Fruit fly (Drosophila melanogaster): ENCODE results near the gene CG13737.

Gene CG13737

DNA sequence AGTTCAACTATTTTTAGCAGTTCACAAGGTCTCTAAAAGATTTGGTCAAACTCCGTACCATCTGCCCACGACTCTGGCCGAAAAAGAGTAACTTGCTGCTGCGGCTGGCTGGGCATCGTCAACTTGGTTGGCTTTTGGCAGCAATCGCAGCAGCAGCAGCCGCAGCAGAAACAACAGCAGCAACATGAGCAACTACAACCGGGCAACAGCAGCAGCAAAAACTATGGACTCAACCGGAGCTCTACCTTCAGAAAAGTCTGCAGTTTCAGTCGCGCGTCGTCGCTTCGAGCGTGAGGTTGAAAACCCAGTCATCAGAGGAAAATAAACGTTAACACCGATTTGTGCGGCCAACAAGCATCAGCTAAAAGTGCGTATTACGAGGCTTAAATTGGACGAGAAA lies at the start of gene CG13737:
TSS of gene CG13737 (plus strand) at position 266 of the 400 bp plus-strand sequence.
- TF ChIP-seq CG11617 (GFP tag; optimal IDR thresholded peaks at IDR 0.05) (no peak), Hr96 (GFP tag; optimal IDR thresholded peaks at IDR 0.05) (no peak), ovo (GFP tag; optimal IDR thresholded peaks at IDR 0.05) (no peak), Clk (GFP tag; optimal IDR thresholded peaks at IDR 0.05) (no peak), CG7101 (tag; optimal IDR thresholded peaks at IDR 0.05) (no peak), CG5204 (GFP tag; optimal IDR thresholded peaks at IDR 0.05) (no peak), CG1620 (GFP tag; optimal IDR thresholded peaks at IDR 0.05) (no peak), Crg-1 (GFP tag; optimal IDR thresholded peaks at IDR 0.05) (no peak), CG7045 (GFP tag; optimal IDR thresholded peaks at IDR 0.05) (no peak), toe (GFP tag; optimal IDR thresholded peaks at IDR 0.05) (no peak)

DNA sequence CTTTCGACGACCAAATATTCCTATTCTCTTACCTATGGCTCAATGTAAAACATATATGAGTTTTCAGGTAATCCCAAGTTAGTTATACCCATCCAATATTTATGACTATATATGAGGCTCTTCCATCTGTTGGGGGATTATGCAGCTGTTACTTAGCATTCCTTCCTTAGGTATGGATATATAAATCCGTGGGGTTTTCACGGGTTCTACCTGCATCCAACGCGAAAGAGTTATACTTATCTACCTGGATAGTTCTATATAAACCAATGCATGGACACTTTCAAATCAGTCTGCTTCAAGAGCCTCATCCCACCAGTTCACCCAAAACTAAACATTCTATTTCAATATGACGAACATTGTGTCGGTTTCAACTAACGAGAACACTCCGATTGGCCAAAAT lies 41.3 kb upstream of the CG13737 start, which contains the start of gene CG43184:
TSS of gene CG43184 (plus strand) at position 301 of the 400 bp plus-strand sequence.
- TF ChIP-seq Mnt (GFP tag; optimal IDR thresholded peaks at IDR 0.05) (no peak), CG5204 (GFP tag; optimal IDR thresholded peaks at IDR 0.05) (no peak), CG7045 (GFP tag; optimal IDR thresholded peaks at IDR 0.05) (no peak), Hr96 (GFP tag; optimal IDR thresholded peaks at IDR 0.05) (no peak), cnc (optimal IDR thresholded peaks at IDR 0.05) (no peak), kay (GFP tag; ENCODE audit: borderline replicate concordance) (no peak), CG7101 (tag; optimal IDR thresholded peaks at IDR 0.05) (no peak), CG11617 (GFP tag; optimal IDR thresholded peaks at IDR 0.05) (no peak), Crg-1 (GFP tag; optimal IDR thresholded peaks at IDR 0.05) (no peak), pad (GFP tag; optimal IDR thresholded peaks at IDR 0.05) (no peak), CG14711 (tag; optimal IDR thresholded peaks at IDR 0.05) (no peak), cic (GFP tag; optimal IDR thresholded peaks at IDR 0.05) (no peak), ovo (GFP tag; optimal IDR thresholded peaks at IDR 0.05) (no peak), CG12768 (GFP tag; optimal IDR thresholded peaks at IDR 0.05) (no peak)

DNA sequence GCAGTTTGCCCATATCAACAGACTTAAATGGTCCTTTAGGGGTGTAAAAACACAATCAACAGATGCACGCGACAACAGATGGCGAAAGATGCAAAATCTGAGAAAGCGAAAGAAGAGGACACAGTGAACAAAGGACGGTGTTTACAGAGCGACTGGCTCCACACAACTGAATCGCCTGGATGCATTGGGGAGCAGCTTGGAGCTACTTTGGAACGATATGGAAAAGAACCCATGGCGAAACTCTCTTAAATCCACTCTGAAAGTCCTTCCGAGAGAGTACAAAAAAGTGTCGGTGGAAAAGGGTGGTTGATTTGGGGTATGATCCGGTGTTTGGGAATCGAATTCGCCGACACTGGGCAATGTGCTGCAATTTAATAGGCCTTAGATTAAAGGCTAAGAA lies 38.1 kb upstream of the CG13737 start:
- TF ChIP-seq CG14711 (tag; optimal IDR thresholded peaks at IDR 0.05) (no peak), CG5204 (GFP tag; optimal IDR thresholded peaks at IDR 0.05) (no peak), CG12768 (GFP tag; optimal IDR thresholded peaks at IDR 0.05) (no peak), bab1 (GFP tag; optimal IDR thresholded peaks at IDR 0.05) (no peak), Mnt (GFP tag; optimal IDR thresholded peaks at IDR 0.05) (no peak), CG1620 (GFP tag; optimal IDR thresholded peaks at IDR 0.05) (no peak), cic (GFP tag; optimal IDR thresholded peaks at IDR 0.05) (no peak), Clk (GFP tag; optimal IDR thresholded peaks at IDR 0.05) (no peak), kay (GFP tag; ENCODE audit: borderline replicate concordance) (no peak), toe (GFP tag; optimal IDR thresholded peaks at IDR 0.05) (no peak), Hr96 (GFP tag; optimal IDR thresholded peaks at IDR 0.05) (no peak), CG7045 (GFP tag; optimal IDR thresholded peaks at IDR 0.05) (no peak)

DNA sequence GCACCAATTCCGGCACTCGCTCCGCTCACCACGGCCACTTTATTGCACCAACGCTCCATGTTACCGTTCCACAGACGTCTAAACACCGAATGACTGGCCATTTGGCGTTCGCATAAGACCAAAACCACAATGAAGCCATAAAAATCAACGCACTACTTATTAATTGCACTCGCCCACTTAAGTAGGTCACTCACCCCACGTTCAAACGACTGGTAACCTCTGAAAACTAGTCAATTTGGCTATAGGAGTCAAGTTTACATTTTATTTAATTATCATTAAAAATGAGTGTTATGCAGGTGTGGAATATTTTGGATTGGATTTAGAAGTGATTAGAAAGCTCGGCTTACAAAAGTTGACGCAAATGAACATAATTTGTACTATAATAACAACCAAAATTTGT lies 36.7 kb upstream of the CG13737 start, which contains the start of gene CG8757:
TSS of gene CG8757 (minus strand) at position 101 of the 400 bp plus-strand sequence.
- TF ChIP-seq CG14711 (tag; optimal IDR thresholded peaks at IDR 0.05) (no peak), CG5204 (GFP tag; optimal IDR thresholded peaks at IDR 0.05) (no peak), ovo (GFP tag; optimal IDR thresholded peaks at IDR 0.05) (no peak), CG7045 (GFP tag; optimal IDR thresholded peaks at IDR 0.05) (no peak), CG11617 (GFP tag; optimal IDR thresholded peaks at IDR 0.05) (no peak), pad (GFP tag; optimal IDR thresholded peaks at IDR 0.05) (no peak), CG7101 (tag; optimal IDR thresholded peaks at IDR 0.05) (no peak), toe (GFP tag; optimal IDR thresholded peaks at IDR 0.05) (no peak), Crg-1 (GFP tag; optimal IDR thresholded peaks at IDR 0.05) (no peak), Mnt (GFP tag; optimal IDR thresholded peaks at IDR 0.05) (no peak), bab1 (GFP tag; optimal IDR thresholded peaks at IDR 0.05) (no peak), CG33017 (tag; optimal IDR thresholded peaks at IDR 0.05) (no peak), CG12768 (GFP tag; optimal IDR thresholded peaks at IDR 0.05) (no peak), CG1620 (GFP tag; optimal IDR thresholded peaks at IDR 0.05) (no peak), kay (GFP tag; ENCODE audit: borderline replicate concordance) (no peak), Clk (GFP tag; optimal IDR thresholded peaks at IDR 0.05) (no peak)

DNA sequence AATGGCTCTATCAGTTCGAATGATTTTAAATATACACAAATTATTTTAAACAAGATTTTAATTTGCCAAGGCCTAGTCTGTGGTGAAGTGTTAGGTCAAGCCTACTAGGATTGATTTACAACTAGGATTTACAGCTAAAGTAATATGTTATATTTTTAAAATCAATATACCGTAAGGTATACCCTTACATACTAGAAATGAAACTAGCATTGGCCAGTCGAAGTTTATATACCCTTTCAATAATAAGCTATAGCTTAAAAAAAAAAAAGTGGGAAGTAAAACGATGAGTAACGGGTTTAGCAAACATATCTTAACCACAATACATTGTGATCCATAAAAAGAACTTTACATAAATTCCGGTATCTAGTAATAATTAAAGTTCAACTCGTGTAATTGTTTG lies 35.9 kb upstream of the CG13737 start, which contains the start of gene CG8750:
TSS of gene CG8750 (minus strand) at position 101 of the 400 bp plus-strand sequence.
- TF ChIP-seq CG7045 (GFP tag; optimal IDR thresholded peaks at IDR 0.05), result no peak
- no peak for TF ChIP-seq kay (GFP tag; ENCODE audit: borderline replicate concordance)
- TF ChIP-seq Crg-1 (GFP tag; optimal IDR thresholded peaks at IDR 0.05), result no peak
- TF ChIP-seq CG14711 (tag; optimal IDR thresholded peaks at IDR 0.05), result no peak
- no peak for TF ChIP-seq CG33017 (tag; optimal IDR thresholded peaks at IDR 0.05)
- TF ChIP-seq Mnt (GFP tag; optimal IDR thresholded peaks at IDR 0.05), result no peak
- TF ChIP-seq CG7101 (tag; optimal IDR thresholded peaks at IDR 0.05), result no peak
- TF ChIP-seq pad (GFP tag; optimal IDR thresholded peaks at IDR 0.05), result no peak
- TF ChIP-seq bab1 (GFP tag; optimal IDR thresholded peaks at IDR 0.05), result no peak
- no peak for TF ChIP-seq CG5204 (GFP tag; optimal IDR thresholded peaks at IDR 0.05)
- TF ChIP-seq toe (GFP tag; optimal IDR thresholded peaks at IDR 0.05), result no peak
- no peak for TF ChIP-seq Clk (GFP tag; optimal IDR thresholded peaks at IDR 0.05)
- TF ChIP-seq cnc (optimal IDR thresholded peaks at IDR 0.05), result no peak
- no peak for TF ChIP-seq ovo (GFP tag; optimal IDR thresholded peaks at IDR 0.05)
- no peak for TF ChIP-seq Hr96 (GFP tag; optimal IDR thresholded peaks at IDR 0.05)
- no peak for TF ChIP-seq CG1620 (GFP tag; optimal IDR thresholded peaks at IDR 0.05)
- no peak for TF ChIP-seq cic (GFP tag; optimal IDR thresholded peaks at IDR 0.05)

DNA sequence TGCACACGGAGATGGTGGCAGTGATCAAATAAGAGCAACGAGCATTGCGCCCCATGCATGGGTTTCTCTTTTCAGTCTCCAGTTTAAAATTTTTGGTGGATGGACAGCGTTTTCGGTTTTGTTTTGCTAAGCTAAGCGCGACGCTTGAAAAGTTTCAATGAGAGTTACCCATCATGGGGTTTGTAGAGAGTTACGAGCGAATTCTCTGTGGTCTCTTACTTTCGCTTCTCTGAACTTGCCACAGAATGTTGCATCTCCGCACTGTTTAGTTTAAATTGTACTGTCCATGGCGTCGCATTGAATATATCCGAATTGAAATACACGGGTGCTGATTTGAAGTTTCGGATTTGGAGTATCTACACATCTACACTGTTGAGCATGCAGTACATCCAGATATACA lies 35.4 kb upstream of the CG13737 start, which contains the start of gene Tsp68C:
TSS of gene Tsp68C (plus strand) at position 301 of the 400 bp plus-strand sequence.
- TF ChIP-seq pad (GFP tag; optimal IDR thresholded peaks at IDR 0.05) (no peak), Crg-1 (GFP tag; optimal IDR thresholded peaks at IDR 0.05) (no peak), Hr96 (GFP tag; optimal IDR thresholded peaks at IDR 0.05) (no peak), CG14711 (tag; optimal IDR thresholded peaks at IDR 0.05) (no peak), CG5204 (GFP tag; optimal IDR thresholded peaks at IDR 0.05) (no peak), CG11617 (GFP tag; optimal IDR thresholded peaks at IDR 0.05) (no peak), cic (GFP tag; optimal IDR thresholded peaks at IDR 0.05) (no peak)
